Worm (Caenorhabditis elegans): ENCODE results near the gene Y54G2A.11.

Gene Y54G2A.11

ce11 chrIV:2803652-2804051 lies 32.1 kb upstream of the Y54G2A.11 start, which contains the start of gene Y54G2A.32:
Y54G2A.32 (plus strand) TSS chrIV:2803952.
- TF ChIP-seq set-16 (GFP tag; IDR thresholded peaks at IDR 0.05) (no peak), ceh-62 (tag; optimal IDR thresholded peaks at IDR 0.05) (no peak), nhr-28 (tag; optimal IDR thresholded peaks at IDR 0.05) (no peak), T20F7.1 (GFP tag; optimal IDR thresholded peaks at IDR 0.05) (no peak), aha-1 (tag) (peak; percentile 61)

DNA sequence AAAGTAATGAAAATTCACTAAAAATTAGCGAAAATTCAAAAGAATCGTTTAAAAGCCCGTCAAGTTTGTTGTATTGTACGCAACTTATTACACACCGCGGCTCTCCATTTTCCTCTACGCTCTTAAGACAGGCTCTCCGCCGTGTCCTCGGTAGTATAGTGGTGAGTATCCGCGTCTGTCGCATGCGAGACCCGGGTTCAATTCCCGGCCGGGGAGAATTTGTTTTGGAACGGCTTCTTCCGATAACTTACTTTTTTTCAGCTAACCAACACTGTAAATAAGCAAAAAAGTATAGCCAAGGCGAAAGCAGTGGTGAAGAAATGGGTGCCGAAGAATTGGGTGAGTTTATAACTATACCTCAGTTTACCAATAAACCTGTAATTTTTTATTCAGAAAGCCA lies 30.6 kb upstream of the Y54G2A.11 start:
- TF ChIP-seq F44E2.7 (GFP tag; IDR thresholded peaks at IDR 0.05) (0 out of 2 replicates have a peak, but pooled peaks have one; percentile 23), hlh-30 (tag; optimal IDR thresholded peaks at IDR 0.05; ENCODE audit: insufficient read depth) (peak; percentile 42), ama-1 (optimal IDR thresholded peaks at IDR 0.05) (no peak), ceh-44 (GFP tag; IDR thresholded peaks at IDR 0.05) (peak; percentile 65; the same call in 1 of the 2 replicates), mes-2 (tag; optimal IDR thresholded peaks at IDR 0.05; ENCODE audit: poor library complexity, severe bottlenecking) (peak; percentile 54), T26A8.4 (GFP tag; IDR thresholded peaks at IDR 0.05) (peak; percentile 41), daf-16 (GFP tag; optimal IDR thresholded peaks at IDR 0.05) (peak in 1 of 2 experiments; percentile 69), daf-16 (tag; optimal IDR thresholded peaks at IDR 0.05) (peak; percentile 27), ces-1 (GFP tag; optimal IDR thresholded peaks at IDR 0.05) (no peak), egl-43 (GFP tag; IDR thresholded peaks at IDR 0.05) (peak; percentile 91), D1046.2 (GFP tag; IDR thresholded peaks at IDR 0.05) (peak; percentile 79; the same call in 1 of the 2 replicates), vab-7 (GFP tag; IDR thresholded peaks at IDR 0.05) (peak; percentile 86), tra-1 (GFP tag; IDR thresholded peaks at IDR 0.05) (0 out of 2 replicates have a peak, but pooled peaks have one; percentile 33), aly-2 (tag; optimal IDR thresholded peaks at IDR 0.05) (peak; percentile 12), dmd-8 (GFP tag; IDR thresholded peaks at IDR 0.05) (peak; percentile 67; the same call in 1 of the 2 replicates), arid-1 (GFP tag; conservative IDR thresholded peaks at IDR 0.05) (peak; percentile 48; the same call in 1 of the 2 replicates), dmd-6 (GFP tag; IDR thresholded peaks at IDR 0.05) (peak; percentile 28; the same call in 1 of the 2 replicates), tag-97 (GFP tag; IDR thresholded peaks at IDR 0.05) (no peak), mep-1 (tag; optimal IDR thresholded peaks at IDR 0.05) (peak; percentile 4), unc-62 (GFP tag; optimal IDR thresholded peaks at IDR 0.05 in 1 of 2) (no peak), unc-62 (tag; optimal IDR thresholded peaks at IDR 0.05) (no peak), snpc-4 (tag; optimal IDR thresholded peaks at IDR 0.05) (no peak), nhr-111 (GFP tag; optimal IDR thresholded peaks at IDR 0.05) (no peak), lsy-2 (tag; optimal IDR thresholded peaks at IDR 0.05) (peak in 1 of 2 experiments; percentile 2), Y48G9A.11 (GFP tag; IDR thresholded peaks at IDR 0.05) (peak; percentile 75), cey-2 (tag; optimal IDR thresholded peaks at IDR 0.05; ENCODE audit: borderline replicate concordance, insufficient read depth) (no peak), lin-29 (GFP tag; IDR thresholded peaks at IDR 0.05) (no peak), lin-38 (GFP tag; IDR thresholded peaks at IDR 0.05) (peak; percentile 65), pha-4 (GFP tag; IDR thresholded peaks at IDR 0.05) (peak; percentile 74), pha-4 (tag; optimal IDR thresholded peaks at IDR 0.05) (no peak), php-3 (GFP tag; IDR thresholded peaks at IDR 0.05) (0 out of 2 replicates have a peak, but pooled peaks have one; percentile 7), Y5F2A.4 (GFP tag; optimal IDR thresholded peaks at IDR 0.05) (peak; percentile 48), ctbp-1 (GFP tag; IDR thresholded peaks at IDR 0.05) (peak; percentile 52; the same call in 1 of the 2 replicates), R02D3.7 (tag; optimal IDR thresholded peaks at IDR 0.05) (no peak), dmd-9 (GFP tag; IDR thresholded peaks at IDR 0.05) (peak; percentile 61; the same call in 1 of the 2 replicates), ceh-62 (tag; optimal IDR thresholded peaks at IDR 0.05) (no peak), madf-5 (GFP tag; IDR thresholded peaks at IDR 0.05) (0 out of 4 replicates have a peak, but pooled peaks of 1 of the 2 experiments have one; percentile 51), Y105C5A.15 (GFP tag; IDR thresholded peaks at IDR 0.05) (no peak), F10B5.3 (tag; optimal IDR thresholded peaks at IDR 0.05) (no peak), lim-7 (GFP tag; IDR thresholded peaks at IDR 0.05) (peak; percentile 83), snpc-1.2 (GFP tag; IDR thresholded peaks at IDR 0.05) (peak; percentile 52; the same call in 1 of the 2 replicates), hmg-1.1 (GFP tag; IDR thresholded peaks at IDR 0.05) (peak; percentile 51; the same call in 1 of the 2 replicates), spr-1 (tag; optimal IDR thresholded peaks at IDR 0.05) (peak; percentile 28), dpl-1 (GFP tag; optimal IDR thresholded peaks at IDR 0.05) (no peak), Y75B8A.6 (GFP tag; IDR thresholded peaks at IDR 0.05) (0 out of 2 replicates have a peak, but pooled peaks have one; percentile 25), aha-1 (tag) (peak; percentile 95)
